Worm (Caenorhabditis elegans) whole organism, late embryonic: ENCODE data around the gene T02H6.9.
A peak's percentile ranks its signal among the peaks of the same experiment; 100 is the strongest.

Source experiments
- F13H6.1 ChIP-seq: sonication (generic microtip); optimal IDR thresholded peaks from 2 replicates; lab custom pipeline; 2016; ENCODE audit warnings: missing genetic modification characterization, missing compliant biosample characterization
- K02D7.2 ChIP-seq: sonication (generic microtip); optimal IDR thresholded peaks from 2 replicates; lab custom pipeline; 2017; ENCODE audit warnings: mild to moderate bottlenecking, missing genetic modification characterization, missing compliant biosample characterization
- K09A11.1 ChIP-seq: sonication (generic microtip); optimal IDR thresholded peaks from 2 replicates; lab custom pipeline; 2017; ENCODE audit warnings: antibody characterized with exemption, mild to moderate bottlenecking, missing genetic modification characterization, missing compliant biosample characterization; ENCODE audit not compliant: insufficient read depth
- T23F11.4 ChIP-seq: fragments of 200-800 bp; sonication (Bioruptor generic); optimal IDR thresholded peaks from 2 replicates; lab custom pipeline; 2018; ENCODE audit warnings: mild to moderate bottlenecking, missing genetic modification characterization, missing compliant biosample characterization
- Y22D7AL.16 ChIP-seq: sonication (generic microtip); optimal IDR thresholded peaks from 2 replicates; lab custom pipeline; 2016; ENCODE audit warnings: missing genetic modification characterization, missing compliant biosample characterization
- ahr-1 ChIP-seq: sonication (generic microtip); optimal IDR thresholded peaks from 2 replicates; lab custom pipeline; 2016; ENCODE audit warnings: missing genetic modification characterization, missing compliant biosample characterization
- ceh-18 ChIP-seq: sonication (generic microtip); optimal IDR thresholded peaks from 2 replicates; lab custom pipeline; 2016; ENCODE audit warnings: missing genetic modification characterization, missing compliant biosample characterization
- ceh-22 ChIP-seq: sonication (generic microtip); optimal IDR thresholded peaks from 2 replicates; lab custom pipeline; 2017; ENCODE audit warnings: missing biosample characterization, missing genetic modification characterization
- ceh-31 ChIP-seq: sonication (generic microtip); optimal IDR thresholded peaks from 2 replicates; lab custom pipeline; 2016; ENCODE audit warnings: missing genetic modification characterization, missing compliant biosample characterization
- ceh-45 ChIP-seq: fragments of 200-800 bp; sonication (Bioruptor generic); IDR thresholded peaks from 2 replicates; pipeline ENCODE4 v1.3.6; 2022; ENCODE audit warnings: missing genetic modification reagents, missing genetic modification characterization, missing compliant biosample characterization
- dve-1 ChIP-seq: sonication (generic microtip); optimal IDR thresholded peaks from 2 replicates; lab custom pipeline; 2017; ENCODE audit warnings: antibody characterized with exemption, mild to moderate bottlenecking, missing genetic modification characterization, missing compliant biosample characterization
- elt-2 ChIP-seq: sonication (generic microtip); optimal IDR thresholded peaks from 2 replicates; lab custom pipeline; 2016; ENCODE audit warnings: missing genetic modification reagents, missing genetic modification characterization, missing compliant biosample characterization
- fkh-10 ChIP-seq: fragments of 150-350 bp; optimal IDR thresholded peaks from 2 replicates; lab custom pipeline; 2014; ENCODE audit warnings: missing biosample characterization, missing genetic modification reagents, missing genetic modification characterization
- hlh-6 ChIP-seq: sonication (generic microtip); optimal IDR thresholded peaks from 2 replicates; lab custom pipeline; 2016; ENCODE audit warnings: missing genotype, missing genetic modification characterization, missing compliant biosample characterization
- lim-6 ChIP-seq: sonication (generic microtip); optimal IDR thresholded peaks from 2 replicates; lab custom pipeline; 2016; ENCODE audit warnings: missing genetic modification characterization, missing compliant biosample characterization
- nfya-1 ChIP-seq: sonication (generic microtip); optimal IDR thresholded peaks from 2 replicates; lab custom pipeline; 2017; ENCODE audit warnings: missing genetic modification characterization, mild to moderate bottlenecking, missing compliant biosample characterization, antibody characterized with exemption, moderate library complexity
- odd-2 ChIP-seq: sonication (generic microtip); optimal IDR thresholded peaks from 2 replicates; lab custom pipeline; 2017; ENCODE audit warnings: antibody characterized with exemption, mild to moderate bottlenecking, missing genetic modification characterization, missing compliant biosample characterization
- pat-9 ChIP-seq: fragments of 200-800 bp; sonication (Bioruptor generic); optimal IDR thresholded peaks from 2 replicates; lab custom pipeline; 2018; ENCODE audit warnings: mild to moderate bottlenecking, missing genetic modification characterization, moderate library complexity, missing compliant biosample characterization
- pax-1 ChIP-seq: fragments of 150-350 bp; optimal IDR thresholded peaks from 2 replicates; lab custom pipeline; 2014; ENCODE audit warnings: missing biosample characterization, missing genetic modification characterization
- pha-4 ChIP-seq: fragments of 150-350 bp; optimal IDR thresholded peaks from 2 replicates; lab custom pipeline; 2018; ENCODE audit warnings: missing biosample characterization, missing genetic modification reagents, missing genetic modification characterization
- pqm-1 ChIP-seq: sonication (generic microtip); optimal IDR thresholded peaks from 2 replicates; lab custom pipeline; 2016; ENCODE audit warnings: missing genetic modification characterization, missing compliant biosample characterization
- pros-1 ChIP-seq: fragments of 150-350 bp; optimal IDR thresholded peaks from 2 replicates; lab custom pipeline; 2014; ENCODE audit warnings: missing biosample characterization, missing genetic modification reagents, missing genetic modification characterization
- ref-2 ChIP-seq: sonication (generic microtip); optimal IDR thresholded peaks from 2 replicates; lab custom pipeline; 2016; ENCODE audit warnings: missing genetic modification characterization, missing compliant biosample characterization
- rnt-1 ChIP-seq: sonication (generic microtip); optimal IDR thresholded peaks from 2 replicates; lab custom pipeline; 2016; ENCODE audit warnings: missing genetic modification characterization, missing compliant biosample characterization
- sox-4 ChIP-seq: sonication (generic microtip); optimal IDR thresholded peaks from 2 replicates; lab custom pipeline; 2017; ENCODE audit warnings: mild to moderate bottlenecking, missing genetic modification characterization, inconsistent platforms, missing compliant biosample characterization
- syd-9 ChIP-seq: sonication (generic microtip); optimal IDR thresholded peaks from 2 replicates; lab custom pipeline; 2016; ENCODE audit warnings: mild to moderate bottlenecking, missing genetic modification characterization, moderate library complexity, missing compliant biosample characterization
- tbx-7 ChIP-seq: sonication (generic microtip); optimal IDR thresholded peaks from 2 replicates; lab custom pipeline; 2016; ENCODE audit warnings: missing genotype, missing genetic modification characterization, missing compliant biosample characterization
- unc-42 ChIP-seq: sonication (generic microtip); optimal IDR thresholded peaks from 2 replicates; lab custom pipeline; 2016; ENCODE audit warnings: missing genotype, missing genetic modification characterization, missing compliant biosample characterization
- unc-55 ChIP-seq: sonication (generic microtip); optimal IDR thresholded peaks from 2 replicates; lab custom pipeline; 2017; ENCODE audit warnings: missing biosample characterization, missing genetic modification reagents, missing genetic modification characterization

Gene T02H6.9

DNA sequence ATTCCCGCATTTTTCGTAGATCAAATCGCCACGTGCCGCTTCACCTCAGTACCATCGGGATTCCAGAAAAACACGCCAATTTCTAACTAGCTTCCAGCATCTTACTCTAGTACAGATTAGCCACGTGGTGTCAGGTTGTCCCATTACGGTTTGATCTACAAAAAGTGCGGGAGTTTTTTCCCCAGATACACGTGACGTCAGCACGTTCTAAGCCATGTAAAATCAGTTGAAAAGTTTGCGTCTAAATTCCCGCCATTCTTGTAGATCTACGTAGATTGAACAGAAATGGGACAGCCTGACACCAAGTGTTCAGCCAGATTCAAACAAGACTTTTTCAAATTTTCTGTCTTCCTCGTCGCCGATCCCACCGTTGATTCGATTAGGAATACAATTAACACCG, at the start of gene T02H6.9:
Gene T02H6.9 (plus strand): TSS at position 301 of the 400 bp plus-strand sequence.
- TF ChIP-seq pros-1 (tag; lab: Kevin White, UChicago) (no peak), lim-6 (tag; lab: Kevin White, UChicago) (no peak), ahr-1 (tag; lab: Kevin White, UChicago) (no peak), rnt-1 (tag; lab: Kevin White, UChicago) (no peak), ceh-22 (tag; lab: Kevin White, UChicago) (no peak), pqm-1 (tag; lab: Kevin White, UChicago) (no peak), dve-1 (tag; lab: Kevin White, UChicago) (no peak), K09A11.1 (tag; lab: Kevin White, UChicago) (no peak), pha-4 (tag; lab: Kevin White, UChicago) (no peak)

DNA sequence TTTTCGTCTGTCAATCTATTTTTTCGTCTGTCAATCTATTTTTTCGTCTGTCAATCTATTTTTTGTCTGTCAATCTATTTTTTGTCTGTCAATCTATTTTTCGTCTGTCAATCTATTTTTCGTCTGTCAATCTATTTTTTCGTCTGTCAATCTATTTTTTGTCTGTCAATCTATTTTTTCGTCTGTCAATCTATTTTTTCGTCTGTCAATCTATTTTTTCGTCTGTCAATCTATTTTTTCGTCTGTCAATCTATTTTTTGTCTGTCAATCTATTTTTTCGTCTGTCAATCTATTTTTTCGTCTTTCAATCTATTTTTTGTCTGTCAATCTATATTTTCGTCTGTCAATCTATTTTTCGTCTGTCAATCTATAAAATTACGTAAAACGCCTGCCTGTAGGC, 49.2 kb upstream of the T02H6.9 start:
- 0 out of 2 replicates have a peak, but pooled peaks have one; percentile 50 for TF ChIP-seq ceh-45 (GFP tag; lab: Robert Waterston, UW)
- TF ChIP-seq, all 69 proteins: peak for 1; not testable (repeated sequence) for 68

ce11 chrII:633984-634383, 44.7 kb upstream of the T02H6.9 start, which contains the start of gene T04B8.1:
T04B8.1 (plus strand) TSS chrII:634284.
- TF ChIP-seq ceh-22 (tag; lab: Kevin White, UChicago) (no peak), Y22D7AL.16 (tag; lab: Kevin White, UChicago) (no peak), fkh-10 (GFP tag; lab: Kevin White, UChicago) (no peak), unc-55 (GFP tag; lab: Kevin White, UChicago) (no peak), pat-9 (no peak), ahr-1 (tag; lab: Kevin White, UChicago) (no peak), F13H6.1 (tag; lab: Kevin White, UChicago) (no peak), dve-1 (tag; lab: Kevin White, UChicago) (no peak), ref-2 (tag; lab: Kevin White, UChicago) (no peak), K02D7.2 (tag; lab: Kevin White, UChicago) (no peak), rnt-1 (tag; lab: Kevin White, UChicago) (no peak), sox-4 (tag; lab: Kevin White, UChicago) (no peak), T23F11.4 (GFP tag; lab: Kevin White, UChicago) (no peak), elt-2 (tag; lab: Kevin White, UChicago) (no peak)

DNA sequence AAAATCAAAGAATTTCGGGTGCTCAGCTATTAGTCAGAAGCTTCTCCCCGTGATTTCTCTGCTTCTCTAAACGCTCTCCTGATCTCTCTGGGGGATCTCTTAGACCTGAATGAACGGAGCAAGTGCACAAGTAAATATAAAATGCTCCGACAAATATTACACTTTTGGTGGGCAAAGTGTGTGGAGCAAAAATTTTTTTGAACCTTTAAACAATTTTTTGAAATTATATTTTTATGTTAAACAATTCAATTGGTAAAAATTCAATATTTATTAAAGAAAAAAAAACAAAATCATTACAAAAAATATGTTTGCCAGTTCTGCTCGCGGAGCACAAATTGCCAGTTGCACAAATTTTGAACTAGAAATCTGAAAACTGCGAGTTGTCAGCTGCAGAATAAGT, 39.2 kb upstream of the T02H6.9 start, which contains the start of gene K07E8.6:
Gene K07E8.6 (minus strand): TSS at position 101 of the 400 bp plus-strand sequence.
- no peak for TF ChIP-seq pros-1 (tag; lab: Kevin White, UChicago)
- no peak for TF ChIP-seq K02D7.2 (tag; lab: Kevin White, UChicago)
- no peak for TF ChIP-seq nfya-1 (tag; lab: Kevin White, UChicago)
- no peak for TF ChIP-seq ceh-18
- TF ChIP-seq pat-9, result no peak
- TF ChIP-seq ceh-31 (tag; lab: Kevin White, UChicago), result no peak
- TF ChIP-seq ceh-45 (GFP tag; lab: Robert Waterston, UW), result no peak
- no peak for TF ChIP-seq pax-1
- TF ChIP-seq dve-1 (tag; lab: Kevin White, UChicago), result no peak
- TF ChIP-seq syd-9 (tag; lab: Kevin White, UChicago), result no peak
- no peak for TF ChIP-seq ceh-22 (tag; lab: Kevin White, UChicago)
- no peak for TF ChIP-seq hlh-6 (tag; lab: Kevin White, UChicago)

- TF ChIP-seq dve-1 (tag; lab: Kevin White, UChicago), result peak; percentile 80
- TF ChIP-seq tbx-7, result no peak
- TF ChIP-seq pqm-1 (tag; lab: Kevin White, UChicago), result no peak
Observed at ce11 chrII:643733-644132, 34.9 kb upstream of the T02H6.9 start.

- TF ChIP-seq syd-9 (tag; lab: Kevin White, UChicago) (no peak), odd-2 (tag; lab: Kevin White, UChicago) (no peak), unc-42 (tag; lab: Kevin White, UChicago) (peak; percentile 27)
Observed at ce11 chrII:650321-651005, 28.2 kb upstream of the T02H6.9 start, which contains the start of the genes K07E8.7 and frpr-14. K07E8.7 (minus strand) TSS chrII:650367. frpr-14 (plus strand) TSS chrII:650955.
